Fruit fly (Drosophila melanogaster) whole organism, adult: ENCODE measurements around the gene brm.

Experiments
- CG12768 ChIP-seq: fragments of 200-800 bp; sonication (Bioruptor generic); optimal IDR thresholded peaks from 2 replicates; lab custom pipeline; 2017; ENCODE audit warnings: missing biosample characterization, missing genetic modification characterization, mild to moderate bottlenecking, moderate library complexity, missing genetic modification reagents
- CG14711 ChIP-seq: fragments of 200-800 bp; sonication (Bioruptor generic); optimal IDR thresholded peaks from 2 replicates; lab custom pipeline; 2018; ENCODE audit warnings: missing biosample characterization, mild to moderate bottlenecking, missing genetic modification characterization, moderate library complexity
- CG7045 ChIP-seq: fragments of 200-800 bp; sonication (Bioruptor generic); optimal IDR thresholded peaks from 2 replicates; lab custom pipeline; 2017; ENCODE audit warnings: missing biosample characterization, mild to moderate bottlenecking, missing genetic modification characterization
- CG7101 ChIP-seq: fragments of 200-800 bp; sonication (Bioruptor generic); optimal IDR thresholded peaks from 2 replicates; lab custom pipeline; 2018; ENCODE audit warnings: missing biosample characterization, mild to moderate bottlenecking, missing genetic modification characterization, moderate library complexity
- cnc ChIP-seq, 2 experiments: fragments of >200 bp; optimal IDR thresholded peaks; 2 replicates each; lab custom pipeline; 2017
- kay ChIP-seq: fragments of 200-800 bp; sonication (Bioruptor generic); peaks from one replicate; lab custom pipeline; 2016; ENCODE audit warnings: missing biosample characterization, missing genetic modification characterization, borderline replicate concordance

DNA sequence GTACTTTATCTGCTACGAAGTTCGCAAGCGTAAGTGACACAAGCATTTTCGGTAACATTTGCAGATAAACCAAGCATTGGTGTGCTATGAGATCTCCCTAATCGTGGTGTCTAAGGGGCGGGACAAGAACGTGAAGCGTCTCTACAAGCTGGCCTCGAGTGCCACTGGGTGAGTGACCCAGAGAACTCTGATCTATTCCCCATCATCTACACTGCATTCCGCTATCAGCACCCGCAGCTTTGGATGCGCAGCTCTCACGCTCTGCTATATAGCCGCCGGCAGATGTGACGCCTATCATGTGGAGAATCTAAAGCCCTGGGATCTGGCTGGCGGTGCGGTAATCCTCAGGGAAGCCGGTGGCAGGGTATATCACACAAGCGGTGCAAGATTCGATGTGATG is 3.4 kb downstream of the brm start:
- TF ChIP-seq CG12768 (no peak), CG7045 (GFP tag; lab: Kevin White, UChicago) (no peak), CG14711 (tag; lab: Kevin White, UChicago) (no peak), CG7101 (tag; lab: Kevin White, UChicago) (no peak), kay (no peak), cnc (optimal IDR thresholded peaks at IDR 0.05; lab: Kevin White, UChicago) (no peak)
